Worm (Caenorhabditis elegans) whole organism, L2 larva: ENCODE data around the gene C15H11.13.

Source experiments
- C34F6.9 ChIP-seq: fragments of 150-350 bp; optimal IDR thresholded peaks from 2 replicates; lab custom pipeline; 2014; ENCODE audit warnings: missing biosample characterization, missing genetic modification characterization
- F13H6.1 ChIP-seq: sonication (generic microtip); optimal IDR thresholded peaks from 2 replicates; lab custom pipeline; 2016; ENCODE audit warnings: missing genetic modification characterization, missing compliant biosample characterization
- R02D3.7 ChIP-seq: fragments of 150-350 bp; optimal IDR thresholded peaks from 2 replicates; lab custom pipeline; 2014; ENCODE audit warnings: missing biosample characterization, missing genetic modification characterization
- Y55F3AM.14 ChIP-seq: fragments of 200-800 bp; sonication (Bioruptor generic); optimal IDR thresholded peaks from 2 replicates; lab custom pipeline; 2018; ENCODE audit warnings: mild to moderate bottlenecking, missing genetic modification characterization, missing compliant biosample characterization
- ZK546.5 ChIP-seq: sonication (generic microtip); optimal IDR thresholded peaks from 2 replicates; lab custom pipeline; 2017; ENCODE audit warnings: missing biosample characterization, missing genetic modification characterization
- alr-1 ChIP-seq: fragments of 150-350 bp; optimal IDR thresholded peaks from 2 replicates; lab custom pipeline; 2014; ENCODE audit warnings: missing biosample characterization, missing genetic modification characterization
- aly-2 ChIP-seq: fragments of 150-350 bp; optimal IDR thresholded peaks from 2 replicates; lab custom pipeline; 2014; ENCODE audit warnings: missing biosample characterization, missing genetic modification characterization
- ama-1 ChIP-seq: fragments of 150-350 bp; optimal IDR thresholded peaks from 2 replicates; lab custom pipeline; 2018; ENCODE audit warnings: inconsistent platforms
- blmp-1 ChIP-seq: sonication (generic microtip); optimal IDR thresholded peaks from 2 replicates; lab custom pipeline; 2017; ENCODE audit warnings: missing genetic modification characterization, mild to moderate bottlenecking, missing compliant biosample characterization, antibody characterized with exemption, moderate library complexity; ENCODE audit not compliant: insufficient read depth
- ceh-16 ChIP-seq: fragments of 150-350 bp; optimal IDR thresholded peaks from 2 replicates; lab custom pipeline; 2014; ENCODE audit warnings: missing biosample characterization, missing genetic modification characterization
- ceh-82 ChIP-seq: fragments of 150-350 bp; optimal IDR thresholded peaks from 2 replicates; lab custom pipeline; 2014; ENCODE audit warnings: missing biosample characterization, missing genetic modification characterization
- crh-2 ChIP-seq: sonication (generic microtip); optimal IDR thresholded peaks from 2 replicates; lab custom pipeline; 2017; ENCODE audit warnings: missing biosample characterization, missing genetic modification characterization
- dmd-4 ChIP-seq: sonication (generic microtip); optimal IDR thresholded peaks from 2 replicates; lab custom pipeline; 2017; ENCODE audit warnings: missing biosample characterization, missing genetic modification characterization
- egl-27 ChIP-seq: sonication (generic microtip); optimal IDR thresholded peaks from 3 replicates; lab custom pipeline; 2017; ENCODE audit warnings: missing biosample characterization, missing genetic modification reagents, missing genetic modification characterization
- elt-1 ChIP-seq: fragments of 150-350 bp; optimal IDR thresholded peaks from 2 replicates; lab custom pipeline; 2014; ENCODE audit warnings: missing biosample characterization, missing genetic modification characterization
- elt-3 ChIP-seq: sonication (generic microtip); optimal IDR thresholded peaks from 2 replicates; lab custom pipeline; 2017; ENCODE audit warnings: missing biosample characterization, missing genetic modification characterization
- fos-1 ChIP-seq: fragments of 150-350 bp; optimal IDR thresholded peaks from 2 replicates; lab custom pipeline; 2014; ENCODE audit warnings: missing biosample characterization, missing genetic modification characterization
- gmeb-1 ChIP-seq: fragments of 150-350 bp; optimal IDR thresholded peaks from 2 replicates; lab custom pipeline; 2014; ENCODE audit warnings: missing biosample characterization, missing genetic modification characterization
- lin-11 ChIP-seq: fragments of 150-350 bp; sonication (generic microtip); optimal IDR thresholded peaks from 2 replicates; lab custom pipeline; 2014; ENCODE audit warnings: missing biosample characterization, missing genetic modification characterization, inconsistent platforms, mixed read lengths
- lin-13 ChIP-seq: fragments of 150-350 bp; optimal IDR thresholded peaks from 2 replicates; lab custom pipeline; 2014; ENCODE audit warnings: missing biosample characterization, missing genetic modification reagents, missing genetic modification characterization
- lin-39 ChIP-seq: fragments of 150-350 bp; optimal IDR thresholded peaks from 2 replicates; lab custom pipeline; 2014; ENCODE audit warnings: missing biosample characterization, missing genetic modification reagents, missing genetic modification characterization
- lsy-2 ChIP-seq, 2 experiments: fragments of 150-350 bp in 1 of 2; sonication (generic microtip) in 1 of 2; optimal IDR thresholded peaks; 2 replicates each; lab custom pipeline; 2014 to 2017; ENCODE audit warnings: missing biosample characterization in 2 of 2, missing genetic modification characterization in 2 of 2
- mab-5 ChIP-seq: fragments of 150-350 bp; optimal IDR thresholded peaks from 2 replicates; lab custom pipeline; 2014; ENCODE audit warnings: missing biosample characterization, missing genetic modification characterization
- mbf-1 ChIP-seq: sonication (generic microtip); optimal IDR thresholded peaks from 2 replicates; lab custom pipeline; 2017; ENCODE audit warnings: missing biosample characterization, missing genetic modification characterization
- mdl-1 ChIP-seq, 2 experiments: fragments of 150-350 bp in 1 of 2; sonication (generic microtip) in 1 of 2; optimal IDR thresholded peaks; 2 replicates each; lab custom pipeline; 2017; ENCODE audit warnings: missing biosample characterization in 2 of 2, missing genetic modification characterization in 2 of 2
- nhr-10 ChIP-seq: sonication (generic microtip); optimal IDR thresholded peaks from 2 replicates; lab custom pipeline; 2017; ENCODE audit warnings: missing biosample characterization, missing genetic modification characterization
- nhr-11 ChIP-seq: fragments of 150-350 bp; optimal IDR thresholded peaks from 2 replicates; lab custom pipeline; 2014; ENCODE audit warnings: missing biosample characterization, missing genetic modification characterization
- nhr-12 ChIP-seq: fragments of 150-350 bp; optimal IDR thresholded peaks from 2 replicates; lab custom pipeline; 2014; ENCODE audit warnings: missing biosample characterization, missing genetic modification characterization
- nhr-129 ChIP-seq: fragments of 150-350 bp; optimal IDR thresholded peaks from 2 replicates; lab custom pipeline; 2014; ENCODE audit warnings: missing biosample characterization, missing genetic modification characterization
- nhr-21 ChIP-seq: fragments of 150-350 bp; optimal IDR thresholded peaks from 2 replicates; lab custom pipeline; 2014; ENCODE audit warnings: missing biosample characterization, missing genetic modification characterization
- nhr-23 ChIP-seq: fragments of 150-350 bp; optimal IDR thresholded peaks from 2 replicates; lab custom pipeline; 2014; ENCODE audit warnings: missing biosample characterization, missing genetic modification reagents, missing genetic modification characterization
- nhr-237 ChIP-seq: fragments of 150-350 bp; optimal IDR thresholded peaks from 2 replicates; lab custom pipeline; 2014; ENCODE audit warnings: missing biosample characterization, missing genetic modification characterization
- nhr-25 ChIP-seq: fragments of 150-350 bp; sonication (generic microtip); optimal IDR thresholded peaks from 3 replicates; lab custom pipeline; 2014; ENCODE audit warnings: missing biosample characterization, missing genetic modification characterization
- nhr-6 ChIP-seq: fragments of 150-350 bp; optimal IDR thresholded peaks from 2 replicates; lab custom pipeline; 2014; ENCODE audit warnings: missing biosample characterization, missing genetic modification characterization
- nhr-77 ChIP-seq: fragments of 150-350 bp; optimal IDR thresholded peaks from 2 replicates; lab custom pipeline; 2014; ENCODE audit warnings: missing biosample characterization, missing genetic modification characterization
- peb-1 ChIP-seq: fragments of 150-350 bp; optimal IDR thresholded peaks from 2 replicates; lab custom pipeline; 2014; ENCODE audit warnings: missing biosample characterization, missing genetic modification characterization
- sem-4 ChIP-seq: fragments of 150-350 bp; optimal IDR thresholded peaks from 2 replicates; lab custom pipeline; 2014; ENCODE audit warnings: missing biosample characterization, missing genetic modification reagents, missing genetic modification characterization
- skn-1 ChIP-seq: sonication (generic microtip); optimal IDR thresholded peaks from 2 replicates; lab custom pipeline; 2017; ENCODE audit warnings: missing biosample characterization, missing genetic modification characterization
- sma-3 ChIP-seq: sonication (generic microtip); optimal IDR thresholded peaks from 2 replicates; lab custom pipeline; 2016; ENCODE audit warnings: missing genetic modification reagents, missing genetic modification characterization, missing compliant biosample characterization
- sma-9 ChIP-seq, 2 experiments: fragments of 150-350 bp in 1 of 2; sonication (generic microtip) in 1 of 2; optimal IDR thresholded peaks; 2 replicates each; lab custom pipeline; 2014 to 2016; ENCODE audit warnings: missing genetic modification characterization in 2 of 2, mild to moderate bottlenecking in 1 of 2, missing biosample characterization in 1 of 2, missing compliant biosample characterization in 1 of 2, missing genetic modification reagents in 1 of 2, moderate library complexity in 1 of 2
- snpc-4 ChIP-seq: fragments of 150-350 bp; optimal IDR thresholded peaks from 2 replicates; lab custom pipeline; 2014; ENCODE audit warnings: missing biosample characterization, missing genetic modification characterization
- unc-39 ChIP-seq: fragments of 150-350 bp; optimal IDR thresholded peaks from 2 replicates; lab custom pipeline; 2014; ENCODE audit warnings: missing biosample characterization, missing genetic modification characterization
- unc-55 ChIP-seq: fragments of 150-350 bp; sonication (generic microtip); optimal IDR thresholded peaks from 3 replicates; lab custom pipeline; 2014; ENCODE audit warnings: missing biosample characterization, missing genetic modification reagents, missing genetic modification characterization
- unc-62 ChIP-seq: fragments of 150-350 bp; optimal IDR thresholded peaks from 2 replicates; lab custom pipeline; 2014; ENCODE audit warnings: missing biosample characterization, missing genetic modification reagents, missing genetic modification characterization
- zag-1 ChIP-seq: fragments of 150-350 bp; optimal IDR thresholded peaks from 2 replicates; lab custom pipeline; 2014; ENCODE audit warnings: missing biosample characterization, missing genetic modification characterization
- ztf-1 ChIP-seq: fragments of 200-800 bp; sonication (Bioruptor generic); conservative IDR thresholded peaks from 2 replicates; pipeline ENCODE4 v1.3.6; 2022; ENCODE audit warnings: missing genetic modification characterization, missing compliant biosample characterization
- ztf-11 ChIP-seq: sonication (generic microtip); optimal IDR thresholded peaks from 2 replicates; lab custom pipeline; 2017; ENCODE audit warnings: missing biosample characterization, missing genetic modification characterization
- ztf-4 ChIP-seq: fragments of 150-350 bp; optimal IDR thresholded peaks from 2 replicates; lab custom pipeline; 2014; ENCODE audit warnings: missing biosample characterization, missing genetic modification characterization

The C15H11.13 gene

DNA sequence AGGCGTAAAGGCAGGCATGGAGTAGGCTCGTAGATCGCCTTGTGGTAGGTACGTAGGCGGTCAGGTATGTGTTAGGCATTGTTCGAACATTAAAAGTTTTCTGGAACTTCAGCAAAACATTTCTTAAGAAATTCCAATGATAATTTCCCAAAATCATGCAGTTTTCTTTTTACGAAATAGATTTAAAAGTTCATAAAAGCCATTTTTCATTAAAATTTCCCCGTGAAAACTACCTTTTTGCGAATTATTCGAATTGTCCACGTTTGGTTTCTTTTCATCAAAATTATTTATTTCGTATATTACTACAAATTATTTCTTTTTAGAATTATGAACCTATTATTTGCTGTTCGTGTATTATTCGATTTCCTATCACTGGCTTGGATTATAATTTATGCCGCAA lies at the start of gene C15H11.13:
C15H11.13 (plus strand) TSS at position 301 of the 400 bp plus-strand sequence.
- TF ChIP-seq ZK546.5 (tag; lab: Kevin White, UChicago) (no peak), gmeb-1 (no peak), skn-1 (tag; lab: Kevin White, UChicago) (no peak), ceh-16 (tag; lab: Kevin White, UChicago) (no peak), nhr-12 (tag; lab: Kevin White, UChicago) (no peak), ztf-1 (GFP tag; lab: Robert Waterston, UW) (no peak), nhr-77 (tag; lab: Kevin White, UChicago) (no peak), sma-3 (GFP tag; lab: Kevin White, UChicago) (no peak), lsy-2 (tag; optimal IDR thresholded peaks at IDR 0.05; lab: Kevin White, UChicago) (no peak), aly-2 (tag; lab: Kevin White, UChicago) (no peak), nhr-10 (tag; lab: Kevin White, UChicago) (no peak)
- TF ChIP-seq, all 48 proteins: peak for 0

DNA sequence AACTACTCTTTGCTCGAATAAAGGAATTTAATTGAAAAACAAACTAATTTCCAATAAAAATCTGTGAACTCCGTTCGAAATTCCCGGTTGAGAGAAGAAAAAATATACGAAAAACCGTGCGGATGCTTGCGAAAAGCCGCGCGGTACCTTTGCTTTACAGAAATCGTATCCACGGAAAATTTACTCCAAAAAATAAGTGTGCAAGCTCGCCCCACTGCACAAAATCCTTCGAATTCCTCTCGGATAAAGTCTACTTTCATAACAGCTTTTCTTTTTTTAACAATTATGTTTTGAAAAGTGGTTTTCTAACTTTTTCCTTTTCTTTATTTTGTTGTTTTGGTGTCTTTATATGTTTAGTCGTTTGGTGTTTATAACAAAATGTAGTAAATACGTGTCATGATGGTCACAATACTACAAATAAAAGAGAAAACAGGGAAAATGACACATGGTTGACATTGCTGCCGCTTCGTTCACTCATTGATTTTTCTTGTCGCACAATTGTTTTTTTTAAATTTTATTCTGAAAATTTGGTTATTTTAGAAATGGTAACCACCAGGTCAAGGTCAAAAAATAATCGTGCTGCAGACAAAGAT lies 47.5 kb upstream of the C15H11.13 start, which contains the start of gene cept-2:
cept-2 (plus strand) TSS at position 533 of the 593 bp plus-strand sequence.
- TF ChIP-seq alr-1 (tag; lab: Kevin White, UChicago), result no peak
- TF ChIP-seq Y55F3AM.14 (GFP tag; lab: Kevin White, UChicago), result peak; percentile 12
- TF ChIP-seq unc-39, result no peak
- TF ChIP-seq nhr-6 (tag; lab: Kevin White, UChicago), result no peak
- peak; percentile 95 for TF ChIP-seq nhr-129 (tag; lab: Kevin White, UChicago)
- TF ChIP-seq lin-11, result peak; percentile 96
- peak; percentile 95 for TF ChIP-seq sem-4 (tag; lab: Kevin White, UChicago)
- TF ChIP-seq ZK546.5 (tag; lab: Kevin White, UChicago), result peak; percentile 29
- no peak for TF ChIP-seq mbf-1
- peak; percentile 43 for TF ChIP-seq dmd-4 (tag; lab: Kevin White, UChicago)
- peak; percentile 80 to 96 for TF ChIP-seq lsy-2 (tag; optimal IDR thresholded peaks at IDR 0.05; lab: Kevin White, UChicago)
- no peak for TF ChIP-seq nhr-25 (tag; lab: Kevin White, UChicago)
- TF ChIP-seq nhr-12 (tag; lab: Kevin White, UChicago), result no peak
- TF ChIP-seq mdl-1 (tag; optimal IDR thresholded peaks at IDR 0.05; lab: Kevin White, UChicago), result peak in 1 of 2 experiments; percentile 46
- TF ChIP-seq blmp-1 (tag; lab: Kevin White, UChicago), result peak; percentile 87
- no peak for TF ChIP-seq nhr-11 (tag; lab: Kevin White, UChicago)
- peak; percentile 86 for TF ChIP-seq skn-1 (tag; lab: Kevin White, UChicago)
- TF ChIP-seq lin-39 (tag; lab: Kevin White, UChicago), result no peak
- TF ChIP-seq nhr-21, result peak; percentile 91
- no peak for TF ChIP-seq nhr-237 (tag; lab: Kevin White, UChicago)
- TF ChIP-seq ztf-11 (tag; lab: Kevin White, UChicago), result no peak
- TF ChIP-seq ztf-4, result peak; percentile 85
- TF ChIP-seq C34F6.9, result peak; percentile 97
- TF ChIP-seq ceh-82 (tag; lab: Kevin White, UChicago), result peak; percentile 75
- peak; percentile 88 for TF ChIP-seq gmeb-1
- no peak for TF ChIP-seq peb-1 (tag; lab: Kevin White, UChicago)
- no peak for TF ChIP-seq unc-62 (GFP tag; lab: Kevin White, UChicago)
- TF ChIP-seq lin-13 (GFP tag; lab: Kevin White, UChicago), result peak; percentile 94
- TF ChIP-seq elt-1 (tag; lab: Kevin White, UChicago), result no peak
- peak; percentile 95 for TF ChIP-seq sma-3 (GFP tag; lab: Kevin White, UChicago)
- no peak for TF ChIP-seq ztf-1 (GFP tag; lab: Robert Waterston, UW)
- peak; percentile 94 for TF ChIP-seq crh-2
- peak; percentile 66 for TF ChIP-seq nhr-77 (tag; lab: Kevin White, UChicago)
- no peak for TF ChIP-seq aly-2 (tag; lab: Kevin White, UChicago)
- peak; percentile 64 for TF ChIP-seq ceh-16 (tag; lab: Kevin White, UChicago)
- TF ChIP-seq nhr-23, result no peak
- no peak for TF ChIP-seq nhr-10 (tag; lab: Kevin White, UChicago)
- peak; percentile 72 for TF ChIP-seq egl-27 (tag; lab: Kevin White, UChicago)
- peak; percentile 94 for TF ChIP-seq sma-9 (GFP tag; optimal IDR thresholded peaks at IDR 0.05; lab: Kevin White, UChicago)
- no peak for TF ChIP-seq sma-9 (tag; optimal IDR thresholded peaks at IDR 0.05; lab: Kevin White, UChicago)
- TF ChIP-seq mab-5 (tag; lab: Kevin White, UChicago), result peak; percentile 88
- peak; percentile 53 for TF ChIP-seq ama-1
- no peak for TF ChIP-seq elt-3 (tag; lab: Kevin White, UChicago)
- TF ChIP-seq F13H6.1 (tag; lab: Kevin White, UChicago), result peak; percentile 93
- TF ChIP-seq snpc-4 (tag; lab: Kevin White, UChicago), result peak; percentile 87
- TF ChIP-seq unc-55 (GFP tag; lab: Kevin White, UChicago), result peak; percentile 100
- TF ChIP-seq zag-1 (tag; lab: Kevin White, UChicago), result peak; percentile 56
- peak; percentile 76 for TF ChIP-seq fos-1 (tag; lab: Kevin White, UChicago)
- peak; percentile 30 for TF ChIP-seq R02D3.7 (tag; lab: Kevin White, UChicago)
- TF ChIP-seq, all 48 proteins: peak for 30
